Worm (Caenorhabditis elegans): ENCODE results near the gene K08D8.4.

K08D8.4 gene

ce11 chrIV:12871445-12871947, 38.3 kb downstream of the K08D8.4 start, which contains the start of gene clec-187:
Gene clec-187 (minus strand): TSS chrIV:12871495.
- no peak for TF ChIP-seq unc-62 (GFP tag; optimal IDR thresholded peaks at IDR 0.05)

ce11 chrIV:12870315-12870714, 39.5 kb downstream of the K08D8.4 start:
- no peak for TF ChIP-seq unc-62 (GFP tag; optimal IDR thresholded peaks at IDR 0.05)

DNA sequence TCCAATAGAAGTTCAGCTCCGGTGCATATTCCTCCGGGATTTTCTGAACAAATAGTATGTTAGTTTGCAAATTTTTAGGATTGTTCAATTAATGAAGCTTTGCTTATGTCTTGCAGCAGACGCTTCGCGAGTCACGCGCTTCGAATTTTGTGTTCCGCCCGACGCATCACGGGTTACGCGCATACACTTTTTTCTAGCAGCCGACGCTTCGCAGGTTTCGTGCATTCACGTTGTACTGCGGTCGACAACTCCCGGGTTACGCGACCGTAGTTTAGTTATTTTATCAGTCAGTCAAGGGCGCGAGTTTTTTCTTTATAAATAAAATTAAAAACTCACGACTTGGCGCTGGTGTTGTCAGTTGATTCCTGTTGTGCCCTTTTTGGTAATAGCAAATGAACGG, 40.0 kb downstream of the K08D8.4 start:
- no peak for TF ChIP-seq unc-62 (GFP tag; optimal IDR thresholded peaks at IDR 0.05)

DNA sequence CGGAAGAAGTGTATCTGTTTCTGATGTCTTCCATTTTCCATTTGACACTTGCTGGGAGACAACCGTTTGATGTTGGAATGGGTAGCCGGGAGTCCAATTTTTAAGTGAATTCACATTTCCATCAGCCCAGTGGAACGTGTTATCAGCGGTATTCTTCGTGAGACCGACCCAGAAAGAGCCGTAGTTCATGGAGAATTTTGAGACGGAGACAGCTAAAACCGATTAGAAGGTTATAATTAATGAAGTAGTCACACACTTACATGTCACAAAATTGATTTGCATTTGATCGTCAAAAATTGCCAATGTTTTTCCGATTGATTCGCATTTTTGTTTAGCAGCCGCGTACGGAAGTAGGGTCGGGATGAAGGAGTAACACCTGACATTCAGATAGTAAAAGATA, 40.4 kb downstream of the K08D8.4 start:
- TF ChIP-seq unc-62 (GFP tag; optimal IDR thresholded peaks at IDR 0.05): no peak

- TF ChIP-seq unc-62 (GFP tag; optimal IDR thresholded peaks at IDR 0.05): no peak
Measured at ce11 chrIV:12865884-12866283, 43.9 kb downstream of the K08D8.4 start, which contains the start of gene clec-186. Gene clec-186 (plus strand): TSS chrIV:12866109.

DNA sequence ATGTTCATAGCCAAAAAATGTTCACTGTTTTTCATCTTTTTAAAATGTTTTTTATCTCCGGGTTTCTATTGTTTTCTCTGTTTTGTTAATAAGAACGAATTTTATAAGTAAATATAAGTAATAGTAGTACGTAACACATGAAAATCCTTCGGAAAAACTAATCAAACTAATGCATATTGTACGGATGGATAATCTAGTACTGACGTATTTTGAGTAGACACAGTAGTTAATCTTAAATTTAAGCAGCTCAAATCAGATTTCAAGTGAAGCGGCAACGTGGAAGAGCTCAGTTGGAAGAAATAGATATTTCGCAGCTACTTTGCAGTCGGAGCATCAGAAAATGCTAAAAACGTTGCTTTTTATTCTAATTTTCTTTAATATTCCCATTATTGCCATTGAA, 50.0 kb downstream of the K08D8.4 start, which contains the start of gene gcy-18:
Gene gcy-18 (plus strand): TSS at position 301 of the 400 bp plus-strand sequence.
- no peak for TF ChIP-seq unc-62 (GFP tag; optimal IDR thresholded peaks at IDR 0.05)
